Worm (Caenorhabditis elegans) whole organism, young adult: Measurements from ENCODE around the gene M01H9.4.

Source experiments
- B0035.1 ChIP-seq: sonication (generic microtip); optimal IDR thresholded peaks from 2 replicates; lab custom pipeline; 2016; ENCODE audit warnings: missing genetic modification characterization, mild to moderate bottlenecking, missing compliant biosample characterization, missing genotype, missing genetic modification reagents
- B0336.3 ChIP-seq: fragments of 200-800 bp; sonication (Bioruptor generic); IDR thresholded peaks from 2 replicates; pipeline ENCODE4 v1.3.6; 2022; ENCODE audit warnings: missing genetic modification characterization, missing compliant biosample characterization
- C06A6.2 ChIP-seq: fragments of 200-800 bp; sonication (Bioruptor generic); conservative IDR thresholded peaks from 2 replicates; pipeline ENCODE4 v1.3.6; 2022; ENCODE audit warnings: missing genetic modification characterization, missing compliant biosample characterization
- C17E4.6 ChIP-seq: fragments of 200-800 bp; sonication (Bioruptor generic); IDR thresholded peaks from 2 replicates; pipeline ENCODE4 v1.3.6; 2022; ENCODE audit warnings: missing genetic modification reagents, missing genetic modification characterization, missing compliant biosample characterization
- F10E7.11 ChIP-seq: sonication (generic microtip); optimal IDR thresholded peaks from 2 replicates; lab custom pipeline; 2017; ENCODE audit warnings: mild to moderate bottlenecking, missing genetic modification characterization, moderate library complexity, missing compliant biosample characterization
- F22D6.2 ChIP-seq: sonication (generic microtip); optimal IDR thresholded peaks from 2 replicates; lab custom pipeline; 2016; ENCODE audit warnings: mild to moderate bottlenecking, missing genetic modification characterization, missing compliant biosample characterization
- F37B4.10 ChIP-seq: fragments of 200-800 bp; sonication (Bioruptor generic); IDR thresholded peaks from 2 replicates; pipeline ENCODE4 v1.3.6; 2022; ENCODE audit warnings: missing genetic modification characterization, missing compliant biosample characterization
- F39B2.1 ChIP-seq: fragments of 200-800 bp; sonication (Bioruptor generic); IDR thresholded peaks from 2 replicates; pipeline ENCODE4 v1.3.6; 2022; ENCODE audit warnings: missing genetic modification reagents, missing genetic modification characterization, missing compliant biosample characterization
- F52B5.7 ChIP-seq: sonication (generic microtip); optimal IDR thresholded peaks from 2 replicates; lab custom pipeline; 2016; ENCODE audit warnings: mild to moderate bottlenecking, missing genetic modification characterization, missing compliant biosample characterization
- F55B11.4 ChIP-seq: sonication (generic microtip); optimal IDR thresholded peaks from 2 replicates; lab custom pipeline; 2016; ENCODE audit warnings: missing compliant biosample characterization, missing genetic modification characterization, borderline replicate concordance; ENCODE audit not compliant: insufficient read depth
- F57A8.1 ChIP-seq: fragments of 200-800 bp; sonication (Bioruptor generic); optimal IDR thresholded peaks from 2 replicates; lab custom pipeline; 2018; ENCODE audit warnings: mild to moderate bottlenecking, missing genetic modification characterization, moderate library complexity, missing compliant biosample characterization
- K12H6.12 ChIP-seq: fragments of 200-800 bp; sonication (Bioruptor generic); optimal IDR thresholded peaks from 2 replicates; lab custom pipeline; 2018; ENCODE audit warnings: mild to moderate bottlenecking, missing genetic modification characterization, missing compliant biosample characterization
- T07F8.4 ChIP-seq: sonication (generic microtip); optimal IDR thresholded peaks from 2 replicates; lab custom pipeline; 2016; ENCODE audit warnings: mild to moderate bottlenecking, missing genetic modification characterization, moderate library complexity, missing compliant biosample characterization
- T26A5.8 ChIP-seq: sonication (generic microtip); optimal IDR thresholded peaks from 2 replicates; lab custom pipeline; 2016; ENCODE audit warnings: missing genetic modification characterization, missing compliant biosample characterization
- Y79H2A.3 ChIP-seq: fragments of 200-800 bp; sonication (Bioruptor generic); conservative IDR thresholded peaks from 2 replicates; pipeline ENCODE4 v1.3.6; 2022; ENCODE audit warnings: missing genetic modification reagents, missing genetic modification characterization, missing compliant biosample characterization
- ZK185.1 ChIP-seq: sonication (generic microtip); optimal IDR thresholded peaks from 2 replicates; lab custom pipeline; 2016; ENCODE audit warnings: mild to moderate bottlenecking, missing genetic modification characterization, missing compliant biosample characterization; ENCODE audit not compliant: poor library complexity, severe bottlenecking
- akir-1 ChIP-seq: fragments of 200-800 bp; sonication (Bioruptor generic); optimal IDR thresholded peaks from 2 replicates; lab custom pipeline; 2018; ENCODE audit warnings: mild to moderate bottlenecking, missing genetic modification characterization, moderate library complexity, missing compliant biosample characterization
- ama-1 ChIP-seq, 3 experiments: fragments of 150-350 bp in 1 of 3; sonication (generic microtip) in 2 of 3; optimal IDR thresholded peaks; 2 replicates each; lab custom pipeline; 2014 to 2018; ENCODE audit warnings: missing biosample characterization in 2 of 3, missing genetic modification characterization in 2 of 3, missing genetic modification reagents in 2 of 3
- attf-3 ChIP-seq: fragments of 200-800 bp; sonication (Bioruptor generic); conservative IDR thresholded peaks from 2 replicates; pipeline ENCODE4 v1.3.6; 2022; ENCODE audit warnings: missing genetic modification reagents, missing genetic modification characterization, missing compliant biosample characterization
- attf-5 ChIP-seq: fragments of 200-800 bp; sonication (Bioruptor generic); optimal IDR thresholded peaks from 2 replicates; lab custom pipeline; 2018; ENCODE audit warnings: mild to moderate bottlenecking, missing genetic modification characterization, missing compliant biosample characterization
- attf-6 ChIP-seq: fragments of 200-800 bp; sonication (Bioruptor generic); IDR thresholded peaks from 2 replicates; pipeline ENCODE4 v1.3.6; 2022; ENCODE audit warnings: missing genetic modification reagents, missing genetic modification characterization, missing compliant biosample characterization
- bed-1 ChIP-seq: fragments of 200-800 bp; sonication (Bioruptor generic); IDR thresholded peaks from 2 replicates; pipeline ENCODE4 v1.3.6; 2022; ENCODE audit warnings: missing genetic modification reagents, missing genetic modification characterization, missing compliant biosample characterization
- ccch-3 ChIP-seq: fragments of 200-800 bp; sonication (Bioruptor generic); optimal IDR thresholded peaks from 2 replicates; lab custom pipeline; 2018; ENCODE audit warnings: mild to moderate bottlenecking, missing genetic modification characterization, missing compliant biosample characterization
- cebp-2 ChIP-seq: fragments of 200-800 bp; sonication (Bioruptor generic); IDR thresholded peaks from 2 replicates; pipeline ENCODE4 v1.3.6; 2022; ENCODE audit warnings: missing genetic modification characterization, missing compliant biosample characterization
- ceh-27 ChIP-seq: fragments of 200-800 bp; sonication (Bioruptor generic); optimal IDR thresholded peaks from 2 replicates; lab custom pipeline; 2018; ENCODE audit warnings: mild to moderate bottlenecking, missing genetic modification characterization, moderate library complexity, missing compliant biosample characterization
- dpff-1 ChIP-seq: sonication (generic microtip); optimal IDR thresholded peaks from 2 replicates; lab custom pipeline; 2017; ENCODE audit warnings: mild to moderate bottlenecking, missing genetic modification characterization, missing compliant biosample characterization
- dpl-1 ChIP-seq: fragments of 150-350 bp; optimal IDR thresholded peaks from 2 replicates; lab custom pipeline; 2014; ENCODE audit warnings: missing biosample characterization, missing genetic modification reagents, missing genetic modification characterization
- egl-44 ChIP-seq: fragments of 200-800 bp; sonication (Bioruptor generic); IDR thresholded peaks from 2 replicates; pipeline ENCODE4 v1.3.6; 2022; ENCODE audit warnings: missing genetic modification reagents, missing genetic modification characterization, missing compliant biosample characterization
- egrh-3 ChIP-seq: fragments of 200-800 bp; sonication (Bioruptor generic); IDR thresholded peaks from 2 replicates; pipeline ENCODE4 v1.3.6; 2022; ENCODE audit warnings: missing genetic modification reagents, missing genetic modification characterization, missing compliant biosample characterization
- hlh-12 ChIP-seq: sonication (generic microtip); optimal IDR thresholded peaks from 2 replicates; lab custom pipeline; 2016; ENCODE audit warnings: missing genetic modification characterization, missing compliant biosample characterization
- let-526 ChIP-seq: fragments of 200-800 bp; sonication (Bioruptor generic); IDR thresholded peaks from 2 replicates; pipeline ENCODE4 v1.3.6; 2022; ENCODE audit warnings: missing genetic modification reagents, missing genetic modification characterization, missing compliant biosample characterization
- lin-35 ChIP-seq, 3 experiments: fragments of 150-350 bp in 2 of 3; sonication (generic microtip) in 1 of 3; optimal IDR thresholded peaks; 2 replicates each; lab custom pipeline; 2014 to 2018; ENCODE audit warnings: missing biosample characterization in 3 of 3, missing genetic modification characterization in 3 of 3, missing genetic modification reagents in 3 of 3
- lin-40 ChIP-seq: sonication (generic microtip); optimal IDR thresholded peaks from 2 replicates; lab custom pipeline; 2016; ENCODE audit warnings: missing genetic modification characterization, mild to moderate bottlenecking, missing compliant biosample characterization, missing genotype, missing genetic modification reagents
- lir-1 ChIP-seq: fragments of 200-800 bp; sonication (Bioruptor generic); conservative IDR thresholded peaks from 2 replicates; pipeline ENCODE4 v1.3.6; 2022; ENCODE audit warnings: missing genetic modification reagents, missing genetic modification characterization, missing compliant biosample characterization
- lsl-1 ChIP-seq: fragments of 200-800 bp; sonication (Bioruptor generic); optimal IDR thresholded peaks from 2 replicates; lab custom pipeline; 2018; ENCODE audit warnings: mild to moderate bottlenecking, missing genetic modification characterization, moderate library complexity, missing compliant biosample characterization
- nfya-2 ChIP-seq: fragments of 200-800 bp; sonication (Bioruptor generic); IDR thresholded peaks from 2 replicates; pipeline ENCODE4 v1.3.6; 2022; ENCODE audit warnings: missing genetic modification reagents, missing genetic modification characterization, missing compliant biosample characterization
- nhr-120 ChIP-seq: fragments of 200-800 bp; sonication (Bioruptor generic); IDR thresholded peaks from 2 replicates; pipeline ENCODE4 v1.3.6; 2022; ENCODE audit warnings: missing genetic modification characterization, missing compliant biosample characterization
- nhr-179 ChIP-seq: sonication (generic microtip); optimal IDR thresholded peaks from 2 replicates; lab custom pipeline; 2016; ENCODE audit warnings: mild to moderate bottlenecking, missing genetic modification characterization, missing compliant biosample characterization
- nhr-27 ChIP-seq: fragments of 200-800 bp; sonication (Bioruptor generic); optimal IDR thresholded peaks from 2 replicates; lab custom pipeline; 2018; ENCODE audit warnings: mild to moderate bottlenecking, missing genetic modification characterization, moderate library complexity, missing compliant biosample characterization
- nhr-80 ChIP-seq: sonication (generic microtip); optimal IDR thresholded peaks from 2 replicates; lab custom pipeline; 2016; ENCODE audit warnings: missing genetic modification characterization, missing compliant biosample characterization
- nhr-90 ChIP-seq: sonication (generic microtip); optimal IDR thresholded peaks from 2 replicates; lab custom pipeline; 2016; ENCODE audit warnings: missing genotype, mild to moderate bottlenecking, missing genetic modification characterization, missing compliant biosample characterization
- repo-1 ChIP-seq: sonication (generic microtip); optimal IDR thresholded peaks from 2 replicates; lab custom pipeline; 2017; ENCODE audit warnings: mild to moderate bottlenecking, missing genetic modification characterization, missing compliant biosample characterization
- somi-1 ChIP-seq: fragments of 200-800 bp; sonication (Bioruptor generic); optimal IDR thresholded peaks from 2 replicates; lab custom pipeline; 2018; ENCODE audit warnings: mild to moderate bottlenecking, missing genetic modification characterization, missing compliant biosample characterization
- sptf-2 ChIP-seq: fragments of 200-800 bp; sonication (Bioruptor generic); optimal IDR thresholded peaks from 2 replicates; lab custom pipeline; 2018; ENCODE audit warnings: mild to moderate bottlenecking, missing genetic modification characterization, missing compliant biosample characterization
- tbx-9 ChIP-seq: sonication (generic microtip); optimal IDR thresholded peaks from 2 replicates; lab custom pipeline; 2016; ENCODE audit warnings: borderline replicate concordance, missing genetic modification characterization, inconsistent platforms, missing compliant biosample characterization
- zfh-2 ChIP-seq: fragments of 200-800 bp; sonication (Bioruptor generic); conservative IDR thresholded peaks from 2 replicates; pipeline ENCODE4 v1.3.6; 2022; ENCODE audit warnings: missing genetic modification reagents, missing genetic modification characterization, missing compliant biosample characterization
- ztf-3 ChIP-seq: fragments of 200-800 bp; sonication (Bioruptor generic); optimal IDR thresholded peaks from 2 replicates; lab custom pipeline; 2018; ENCODE audit warnings: mild to moderate bottlenecking, missing genetic modification characterization, missing compliant biosample characterization

M01H9.4 gene

DNA sequence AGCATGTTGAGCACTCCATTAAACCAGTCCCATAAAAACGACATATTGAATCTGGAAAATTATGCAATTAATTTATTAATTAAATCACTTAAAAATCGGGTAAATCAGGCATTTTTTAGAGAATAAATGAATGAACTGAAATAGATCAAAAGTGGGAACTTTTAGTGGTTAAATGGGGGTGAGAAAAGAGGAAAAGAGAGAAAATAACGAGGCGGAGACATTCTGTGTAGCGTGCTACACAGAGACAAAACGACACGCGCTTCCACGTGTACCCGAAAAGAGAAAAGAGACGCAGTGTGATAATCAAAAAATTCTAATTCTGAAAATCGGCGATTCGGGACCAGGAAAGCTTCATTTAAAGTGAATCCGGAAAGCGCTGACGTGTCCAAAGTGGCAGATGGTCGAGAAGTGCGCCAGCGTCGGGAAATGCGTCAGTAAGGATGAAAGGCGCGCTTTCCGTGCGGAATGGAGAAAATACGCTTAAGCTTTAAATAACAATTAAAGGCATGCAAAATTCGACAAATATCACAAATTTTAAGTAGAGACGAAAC, 30.6 kb upstream of the M01H9.4 start, which contains the start of gene sar-1 (continued):
- no peak for TF ChIP-seq sptf-2 (GFP tag; lab: Kevin White, UChicago)
- peak; percentile 59 for TF ChIP-seq attf-5 (GFP tag; lab: Kevin White, UChicago)
- TF ChIP-seq F37B4.10 (GFP tag; lab: Robert Waterston, UW), result no peak
- TF ChIP-seq nfya-2 (GFP tag; lab: Robert Waterston, UW), result no peak
- peak; percentile 86 for TF ChIP-seq lin-40 (tag; lab: Kevin White, UChicago)
- no peak for TF ChIP-seq F10E7.11
- no peak for TF ChIP-seq nhr-120
- TF ChIP-seq cebp-2 (GFP tag; lab: Robert Waterston, UW), result no peak
- no peak for TF ChIP-seq nhr-27 (tag; lab: Kevin White, UChicago)
- TF ChIP-seq akir-1 (GFP tag; lab: Kevin White, UChicago), result no peak
- TF ChIP-seq B0336.3, result peak; percentile 74
- no peak for TF ChIP-seq F55B11.4
- TF ChIP-seq T07F8.4 (tag; lab: Kevin White, UChicago), result no peak
- no peak for TF ChIP-seq ZK185.1 (tag; lab: Kevin White, UChicago)
- peak; percentile 16 for TF ChIP-seq ceh-27 (GFP tag; lab: Kevin White, UChicago)
- no peak for TF ChIP-seq B0035.1
- peak; percentile 62; the same call in 1 of the 2 replicates for TF ChIP-seq attf-6
- TF ChIP-seq dpff-1 (tag; lab: Kevin White, UChicago), result no peak
- no peak for TF ChIP-seq ama-1 (optimal IDR thresholded peaks at IDR 0.05; lab: Kevin White, UChicago)
- no peak for TF ChIP-seq ama-1 (GFP tag; optimal IDR thresholded peaks at IDR 0.05; lab: Kevin White, UChicago)
- TF ChIP-seq T26A5.8 (tag; lab: Kevin White, UChicago), result no peak
- no peak for TF ChIP-seq ztf-3 (GFP tag; lab: Kevin White, UChicago)
- TF ChIP-seq attf-3 (GFP tag; lab: Robert Waterston, UW), result no peak
- TF ChIP-seq egl-44, result peak; percentile 55; the same call in 1 of the 2 replicates
- no peak for TF ChIP-seq Y79H2A.3 (GFP tag; lab: Robert Waterston, UW)
- no peak for TF ChIP-seq hlh-12
- peak; percentile 65 for TF ChIP-seq nhr-80 (tag; lab: Kevin White, UChicago)
- no peak for TF ChIP-seq F57A8.1
- peak; percentile 33; the same call in 1 of the 2 replicates for TF ChIP-seq C17E4.6
- no peak for TF ChIP-seq F52B5.7 (tag; lab: Kevin White, UChicago)
- no peak for TF ChIP-seq ccch-3 (GFP tag; lab: Kevin White, UChicago)
- TF ChIP-seq somi-1, result no peak
- no peak for TF ChIP-seq tbx-9 (tag; lab: Kevin White, UChicago)
- TF ChIP-seq K12H6.12 (tag; lab: Kevin White, UChicago), result peak; percentile 57
- TF ChIP-seq zfh-2 (GFP tag; lab: Robert Waterston, UW), result peak; percentile 84
- TF ChIP-seq nhr-179 (tag; lab: Kevin White, UChicago), result no peak
- no peak for TF ChIP-seq egrh-3 (GFP tag; lab: Robert Waterston, UW)

DNA sequence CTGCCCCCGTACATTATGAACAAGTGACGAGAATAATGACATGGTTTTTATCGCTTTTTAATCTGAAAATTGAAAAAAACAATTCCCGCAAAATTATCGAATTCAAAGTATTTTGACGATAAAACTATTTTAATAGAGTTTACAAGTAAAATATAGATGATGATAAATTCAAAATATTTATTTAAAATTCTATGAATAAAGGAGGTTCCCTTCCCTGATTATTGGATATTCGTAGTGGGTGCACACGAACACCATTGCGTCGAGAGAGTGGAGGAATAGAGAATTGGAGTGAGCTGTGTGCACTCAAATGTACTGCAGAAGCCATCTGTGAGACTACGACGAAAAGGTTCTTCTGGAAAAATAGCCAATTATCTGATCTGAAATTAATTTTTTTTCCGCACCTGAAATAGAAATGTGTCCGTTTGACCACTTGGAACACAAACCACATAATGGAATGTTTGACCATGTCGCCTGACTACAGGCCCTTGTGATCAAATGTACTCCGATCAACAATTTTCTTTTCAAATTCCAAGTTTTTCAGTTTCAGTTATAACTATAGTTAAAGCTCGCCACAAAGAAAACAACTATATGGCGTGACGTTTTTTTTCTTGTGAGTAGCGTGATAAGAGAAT, 28.7 kb upstream of the M01H9.4 start, which contains the start of the genes rfth-1 and ZK180.8:
Gene rfth-1 (minus strand): TSS at position 51 of the 632 bp plus-strand sequence.
Gene ZK180.8 (minus strand): TSS at position 466 of the 632 bp plus-strand sequence.
- TF ChIP-seq F22D6.2 (tag; lab: Kevin White, UChicago) (no peak), let-526 (GFP tag; lab: Robert Waterston, UW) (no peak), lir-1 (GFP tag; lab: Robert Waterston, UW) (no peak), bed-1 (GFP tag; lab: Robert Waterston, UW) (no peak), repo-1 (peak; percentile 61), ceh-27 (GFP tag; lab: Kevin White, UChicago) (no peak), lin-35 (GFP tag; optimal IDR thresholded peaks at IDR 0.05; lab: Kevin White, UChicago) (peak in 1 of 3 experiments; percentile 17), nhr-90 (tag; lab: Kevin White, UChicago) (no peak), attf-3 (GFP tag; lab: Robert Waterston, UW) (0 out of 2 replicates have a peak, but pooled peaks have one; percentile 10), C06A6.2 (no peak), F39B2.1 (GFP tag; lab: Robert Waterston, UW) (0 out of 2 replicates have a peak, but pooled peaks have one; percentile 57), ztf-3 (GFP tag; lab: Kevin White, UChicago) (no peak), dpl-1 (GFP tag; lab: Kevin White, UChicago) (no peak), zfh-2 (GFP tag; lab: Robert Waterston, UW) (no peak), B0336.3 (peak; percentile 50; the same call in 1 of the 2 replicates), lsl-1 (GFP tag; lab: Kevin White, UChicago) (no peak), ama-1 (optimal IDR thresholded peaks at IDR 0.05; lab: Kevin White, UChicago) (no peak), ama-1 (GFP tag; optimal IDR thresholded peaks at IDR 0.05; lab: Kevin White, UChicago) (peak in 1 of 2 experiments; percentile 58), sptf-2 (GFP tag; lab: Kevin White, UChicago) (no peak)
